Fruit fly (Drosophila melanogaster): ENCODE measurements around the gene CG13625.

The CG13625 gene

dm6 chr3R:24626003-24626486 is 41.1 kb upstream of the CG13625 start (continued):
- TF ChIP-seq Hr51 (GFP tag; optimal IDR thresholded peaks at IDR 0.05) (no peak), al (GFP tag; IDR thresholded peaks at IDR 0.05) (no peak), YL-1 (GFP tag; optimal IDR thresholded peaks at IDR 0.05) (no peak), Hr39 (optimal IDR thresholded peaks at IDR 0.05) (no peak), yki (optimal IDR thresholded peaks at IDR 0.05) (no peak), odd (GFP tag; optimal IDR thresholded peaks at IDR 0.05) (no peak), CG12155 (GFP tag; optimal IDR thresholded peaks at IDR 0.05) (no peak), CG14710 (tag; optimal IDR thresholded peaks at IDR 0.05) (no peak), CG12236 (GFP tag; optimal IDR thresholded peaks at IDR 0.05) (no peak), sisA (GFP tag; IDR thresholded peaks at IDR 0.05) (no peak), CG13424 (tag; optimal IDR thresholded peaks at IDR 0.05) (peak; percentile 54), Camta (GFP tag; optimal IDR thresholded peaks at IDR 0.05) (no peak), CG5953 (GFP tag; IDR thresholded peaks at IDR 0.05) (no peak), toy (GFP tag; IDR thresholded peaks at IDR 0.05) (no peak), B-H2 (GFP tag; optimal IDR thresholded peaks at IDR 0.05) (no peak), ewg (GFP tag; optimal IDR thresholded peaks at IDR 0.05) (no peak), wdn (GFP tag; IDR thresholded peaks at IDR 0.05) (no peak), ac (GFP tag; optimal IDR thresholded peaks at IDR 0.05) (no peak), CG6272 (GFP tag; IDR thresholded peaks at IDR 0.05) (no peak), CG16813 (GFP tag; IDR thresholded peaks at IDR 0.05; ENCODE audit: partially characterized antibody) (no peak), pfk (GFP tag; optimal IDR thresholded peaks at IDR 0.05) (no peak), bbx (GFP tag; IDR thresholded peaks at IDR 0.05; ENCODE audit: partially characterized antibody) (no peak), maf-S (GFP tag; optimal IDR thresholded peaks at IDR 0.05) (peak; percentile 53), sr (GFP tag; IDR thresholded peaks at IDR 0.05) (no peak), dpn (GFP tag; optimal IDR thresholded peaks at IDR 0.05) (peak in 1 of 2 experiments; percentile 39), CG5245 (GFP tag; optimal IDR thresholded peaks at IDR 0.05) (no peak), Xbp1 (GFP tag; optimal IDR thresholded peaks at IDR 0.05) (peak; percentile 38), row (GFP tag; IDR thresholded peaks at IDR 0.05) (peak; percentile 64), ttk (GFP tag; IDR thresholded peaks at IDR 0.05) (no peak), CG18764 (GFP tag; optimal IDR thresholded peaks at IDR 0.05) (no peak), schlank (tag; optimal IDR thresholded peaks at IDR 0.05) (no peak), Oaz (GFP tag; IDR thresholded peaks at IDR 0.05) (peak; percentile 44; the same call in 1 of the 2 replicates), CG2875 (GFP tag; optimal IDR thresholded peaks at IDR 0.05) (no peak), oc (tag; optimal IDR thresholded peaks at IDR 0.05) (no peak)

- TF ChIP-seq zf30C (GFP tag; optimal IDR thresholded peaks at IDR 0.05), result no peak
- peak; percentile 69 for TF ChIP-seq CG8924 (tag; optimal IDR thresholded peaks at IDR 0.05)
- TF ChIP-seq CG15479 (GFP tag; optimal IDR thresholded peaks at IDR 0.05), result no peak
- TF ChIP-seq zen2 (GFP tag; IDR thresholded peaks at IDR 0.05; ENCODE audit: partially characterized antibody), result no peak
- no peak for TF ChIP-seq CG5245 (GFP tag; optimal IDR thresholded peaks at IDR 0.05)
- TF ChIP-seq C15 (GFP tag; IDR thresholded peaks at IDR 0.05), result no peak
- peak; percentile 54 for TF ChIP-seq ems (GFP tag; optimal IDR thresholded peaks at IDR 0.05)
- peak; percentile 98 for TF ChIP-seq CG10267 (tag; optimal IDR thresholded peaks at IDR 0.05)
- TF ChIP-seq pros (GFP tag; optimal IDR thresholded peaks at IDR 0.05), result no peak
- no peak for TF ChIP-seq tx (GFP tag; optimal IDR thresholded peaks at IDR 0.05)
- no peak for TF ChIP-seq Gsc (GFP tag; IDR thresholded peaks at IDR 0.05)
- no peak for TF ChIP-seq prd (optimal IDR thresholded peaks at IDR 0.05)
- TF ChIP-seq prd (GFP tag; IDR thresholded peaks at IDR 0.05), result no peak
- no peak for TF ChIP-seq ara (GFP tag; IDR thresholded peaks at IDR 0.05)
- no peak for TF ChIP-seq peb (GFP tag; IDR thresholded peaks at IDR 0.05)
- no peak for TF ChIP-seq ato (GFP tag; IDR thresholded peaks at IDR 0.05; ENCODE audit: partially characterized antibody)
- no peak for TF ChIP-seq gem (tag; optimal IDR thresholded peaks at IDR 0.05)
- TF ChIP-seq CG17359 (tag; optimal IDR thresholded peaks at IDR 0.05), result no peak
- TF ChIP-seq abd-A (tag; optimal IDR thresholded peaks at IDR 0.05), result no peak
- peak; percentile 27 for TF ChIP-seq gcm (GFP tag; optimal IDR thresholded peaks at IDR 0.05)
- TF ChIP-seq NFAT (GFP tag; IDR thresholded peaks at IDR 0.05), result no peak
Measured at dm6 chr3R:24625517-24625925, 40.6 kb upstream of the CG13625 start, which contains the start of the genes Syx18 and atl. TSS of gene Syx18 (minus strand) at chr3R:24625562. TSS of gene atl (plus strand) at chr3R:24625671.

Measured in whole organism, embryonic.